Worm (Caenorhabditis elegans) whole organism, young adult: Measurements from ENCODE around the gene rbg-3.
A peak's percentile ranks its signal among the peaks of the same experiment; 100 is the strongest.

Experiments
- B0019.2 ChIP-seq: fragments of 200-800 bp; sonication (Bioruptor generic); conservative IDR thresholded peaks from 2 replicates; pipeline ENCODE4 v1.3.6; 2022; ENCODE audit warnings: missing genetic modification reagents, missing genetic modification characterization, missing compliant biosample characterization
- D2030.7 ChIP-seq: fragments of 200-800 bp; sonication (Bioruptor generic); IDR thresholded peaks from 2 replicates; pipeline ENCODE4 v1.3.6; 2022; ENCODE audit warnings: missing genetic modification reagents, missing genetic modification characterization, missing compliant biosample characterization
- F33H1.4 ChIP-seq: fragments of 200-800 bp; sonication (Bioruptor generic); IDR thresholded peaks from 2 replicates; pipeline ENCODE4 v1.3.6; 2022; ENCODE audit warnings: missing genetic modification reagents, missing genetic modification characterization, missing compliant biosample characterization
- F39B2.1 ChIP-seq: fragments of 200-800 bp; sonication (Bioruptor generic); IDR thresholded peaks from 2 replicates; pipeline ENCODE4 v1.3.6; 2022; ENCODE audit warnings: missing genetic modification reagents, missing genetic modification characterization, missing compliant biosample characterization
- F52B5.7 ChIP-seq: sonication (generic microtip); optimal IDR thresholded peaks from 2 replicates; lab custom pipeline; 2016; ENCODE audit warnings: mild to moderate bottlenecking, missing genetic modification characterization, missing compliant biosample characterization
- F57A8.1 ChIP-seq: fragments of 200-800 bp; sonication (Bioruptor generic); optimal IDR thresholded peaks from 2 replicates; lab custom pipeline; 2018; ENCODE audit warnings: mild to moderate bottlenecking, missing genetic modification characterization, moderate library complexity, missing compliant biosample characterization
- Y53F4B.3 ChIP-seq: fragments of 200-800 bp; sonication (Bioruptor generic); IDR thresholded peaks from 2 replicates; pipeline ENCODE4 v1.3.6; 2022; ENCODE audit warnings: missing genetic modification reagents, missing genetic modification characterization, missing compliant biosample characterization
- Y53G8AR.9 ChIP-seq: fragments of 200-800 bp; sonication (Bioruptor generic); conservative IDR thresholded peaks from 2 replicates; pipeline ENCODE4 v1.3.6; 2022; ENCODE audit warnings: missing genetic modification reagents, missing genetic modification characterization, missing compliant biosample characterization
- Y79H2A.3 ChIP-seq: fragments of 200-800 bp; sonication (Bioruptor generic); conservative IDR thresholded peaks from 2 replicates; pipeline ENCODE4 v1.3.6; 2022; ENCODE audit warnings: missing genetic modification reagents, missing genetic modification characterization, missing compliant biosample characterization
- Y95B8A.8 ChIP-seq: fragments of 200-800 bp; sonication (Bioruptor generic); IDR thresholded peaks from 2 replicates; pipeline ENCODE4 v1.3.6; 2022; ENCODE audit warnings: missing genetic modification reagents, missing genetic modification characterization, missing compliant biosample characterization
- akir-1 ChIP-seq: fragments of 200-800 bp; sonication (Bioruptor generic); optimal IDR thresholded peaks from 2 replicates; lab custom pipeline; 2018; ENCODE audit warnings: mild to moderate bottlenecking, missing genetic modification characterization, moderate library complexity, missing compliant biosample characterization
- aptf-2 ChIP-seq: fragments of 200-800 bp; sonication (Bioruptor generic); conservative IDR thresholded peaks from 2 replicates; pipeline ENCODE4 v1.3.6; 2022; ENCODE audit warnings: missing genetic modification reagents, missing genetic modification characterization, missing compliant biosample characterization
- attf-5 ChIP-seq: fragments of 200-800 bp; sonication (Bioruptor generic); optimal IDR thresholded peaks from 2 replicates; lab custom pipeline; 2018; ENCODE audit warnings: mild to moderate bottlenecking, missing genetic modification characterization, missing compliant biosample characterization
- cebp-2 ChIP-seq: fragments of 200-800 bp; sonication (Bioruptor generic); IDR thresholded peaks from 2 replicates; pipeline ENCODE4 v1.3.6; 2022; ENCODE audit warnings: missing genetic modification characterization, missing compliant biosample characterization
- ceh-100 ChIP-seq: fragments of 200-800 bp; sonication (Bioruptor generic); IDR thresholded peaks from 2 replicates; pipeline ENCODE4 v1.3.6; 2022; ENCODE audit warnings: missing genetic modification reagents, missing genetic modification characterization, missing compliant biosample characterization
- ceh-91 ChIP-seq: fragments of 200-800 bp; sonication (Bioruptor generic); IDR thresholded peaks from 2 replicates; pipeline ENCODE4 v1.3.6; 2022; ENCODE audit warnings: missing genetic modification reagents, missing genetic modification characterization, missing compliant biosample characterization
- die-1 ChIP-seq: sonication (generic microtip); optimal IDR thresholded peaks from 2 replicates; lab custom pipeline; 2016; ENCODE audit warnings: missing genotype, mild to moderate bottlenecking, missing genetic modification characterization, missing compliant biosample characterization
- efl-1 ChIP-seq: fragments of 150-350 bp; optimal IDR thresholded peaks from 2 replicates; lab custom pipeline; 2014; ENCODE audit warnings: missing biosample characterization, missing genetic modification reagents, missing genetic modification characterization
- egrh-3 ChIP-seq: fragments of 200-800 bp; sonication (Bioruptor generic); IDR thresholded peaks from 2 replicates; pipeline ENCODE4 v1.3.6; 2022; ENCODE audit warnings: missing genetic modification reagents, missing genetic modification characterization, missing compliant biosample characterization
- ets-4 ChIP-seq: fragments of 200-800 bp; sonication (Bioruptor generic); optimal IDR thresholded peaks from 2 replicates; lab custom pipeline; 2018; ENCODE audit warnings: mild to moderate bottlenecking, missing genetic modification characterization, missing compliant biosample characterization
- hmg-1.2 ChIP-seq: fragments of 200-800 bp; sonication (Bioruptor generic); IDR thresholded peaks from 2 replicates; pipeline ENCODE4 v1.3.6; 2022; ENCODE audit warnings: missing genetic modification reagents, missing genetic modification characterization, missing compliant biosample characterization
- hrde-1 ChIP-seq: sonication (generic microtip); optimal IDR thresholded peaks from 2 replicates; lab custom pipeline; 2016; ENCODE audit warnings: missing genetic modification characterization, mild to moderate bottlenecking, missing compliant biosample characterization, moderate library complexity, missing genotype, missing genetic modification reagents, borderline replicate concordance
- hsf-1 ChIP-seq: fragments of 200-800 bp; sonication (Bioruptor generic); IDR thresholded peaks from 2 replicates; pipeline ENCODE4 v1.3.6; 2022; ENCODE audit warnings: missing genetic modification reagents, missing genetic modification characterization, missing compliant biosample characterization
- lin-54 ChIP-seq: fragments of 200-800 bp; sonication (Bioruptor generic); optimal IDR thresholded peaks from 2 replicates; lab custom pipeline; 2018; ENCODE audit warnings: mild to moderate bottlenecking, missing genetic modification characterization, missing compliant biosample characterization
- lir-1 ChIP-seq: fragments of 200-800 bp; sonication (Bioruptor generic); conservative IDR thresholded peaks from 2 replicates; pipeline ENCODE4 v1.3.6; 2022; ENCODE audit warnings: missing genetic modification reagents, missing genetic modification characterization, missing compliant biosample characterization
- lsy-27 ChIP-seq: sonication (generic microtip); optimal IDR thresholded peaks from 2 replicates; lab custom pipeline; 2017; ENCODE audit warnings: missing genetic modification characterization, mild to moderate bottlenecking, missing compliant biosample characterization, antibody characterized with exemption, missing genotype, borderline replicate concordance; ENCODE audit not compliant: insufficient read depth
- madf-3 ChIP-seq: fragments of 200-800 bp; sonication (Bioruptor generic); IDR thresholded peaks from 2 replicates; pipeline ENCODE4 v1.3.6; 2022; ENCODE audit warnings: missing genetic modification reagents, missing genetic modification characterization, missing compliant biosample characterization
- madf-6 ChIP-seq: fragments of 200-800 bp; sonication (Bioruptor generic); IDR thresholded peaks from 2 replicates; pipeline ENCODE4 v1.3.6; 2022; ENCODE audit warnings: missing genetic modification reagents, missing genetic modification characterization, missing compliant biosample characterization
- madf-8 ChIP-seq: fragments of 200-800 bp; sonication (Bioruptor generic); conservative IDR thresholded peaks from 2 replicates; pipeline ENCODE4 v1.3.6; 2022; ENCODE audit warnings: missing genetic modification reagents, missing genetic modification characterization, missing compliant biosample characterization
- mcd-1 ChIP-seq: fragments of 200-800 bp; sonication (Bioruptor generic); IDR thresholded peaks from 2 replicates; pipeline ENCODE4 v1.3.6; 2022; ENCODE audit warnings: missing genetic modification reagents, missing genetic modification characterization, missing compliant biosample characterization
- pbrm-1 ChIP-seq: fragments of 200-800 bp; sonication (Bioruptor generic); IDR thresholded peaks from 2 replicates; pipeline ENCODE4 v1.3.6; 2022; ENCODE audit warnings: missing genetic modification reagents, missing genetic modification characterization, missing compliant biosample characterization
- rcor-1 ChIP-seq: fragments of 200-800 bp; sonication (Bioruptor generic); IDR thresholded peaks from 2 replicates; pipeline ENCODE4 v1.3.6; 2022; ENCODE audit warnings: missing genetic modification reagents, missing genetic modification characterization, missing compliant biosample characterization
- rec-8 ChIP-seq, 2 experiments: sonication (generic microtip); optimal IDR thresholded peaks; 2 replicates each; lab custom pipeline; 2016; ENCODE audit warnings: mild to moderate bottlenecking in 2 of 2, missing genetic modification characterization in 2 of 2, missing genetic modification reagents in 2 of 2, missing genotype in 2 of 2, missing biosample characterization in 1 of 2, missing compliant biosample characterization in 1 of 2, moderate library complexity in 1 of 2
- repo-1 ChIP-seq: sonication (generic microtip); optimal IDR thresholded peaks from 2 replicates; lab custom pipeline; 2017; ENCODE audit warnings: mild to moderate bottlenecking, missing genetic modification characterization, missing compliant biosample characterization
- sea-2 ChIP-seq: fragments of 200-800 bp; sonication (Bioruptor generic); IDR thresholded peaks from 2 replicates; pipeline ENCODE4 v1.3.6; 2022; ENCODE audit warnings: missing genetic modification characterization, missing compliant biosample characterization
- snpc-1.1 ChIP-seq: sonication (generic microtip); optimal IDR thresholded peaks from 2 replicates; lab custom pipeline; 2017; ENCODE audit warnings: missing genetic modification characterization, mild to moderate bottlenecking, missing compliant biosample characterization, antibody characterized with exemption, moderate library complexity, missing genotype, missing genetic modification reagents; ENCODE audit not compliant: insufficient read depth
- snpc-3.4 ChIP-seq: sonication (generic microtip); optimal IDR thresholded peaks from 2 replicates; lab custom pipeline; 2017; ENCODE audit warnings: missing genetic modification characterization, mild to moderate bottlenecking, missing compliant biosample characterization, antibody characterized with exemption, moderate library complexity, missing genotype, missing genetic modification reagents
- tbp1 ChIP-seq: fragments of 200-800 bp; sonication (Bioruptor generic); optimal IDR thresholded peaks from 2 replicates; lab custom pipeline; 2018; ENCODE audit warnings: mild to moderate bottlenecking, missing genetic modification characterization, missing compliant biosample characterization
- xnd-1 ChIP-seq: sonication (generic microtip); optimal IDR thresholded peaks from 2 replicates; lab custom pipeline; 2016; ENCODE audit warnings: missing genotype, missing genetic modification reagents, missing genetic modification characterization, missing compliant biosample characterization
- ztf-18 ChIP-seq: sonication (generic microtip); optimal IDR thresholded peaks from 2 replicates; lab custom pipeline; 2016; ENCODE audit warnings: missing genotype, mild to moderate bottlenecking, missing genetic modification characterization, missing compliant biosample characterization
- ztf-25 ChIP-seq: fragments of 200-800 bp; sonication (Bioruptor generic); IDR thresholded peaks from 2 replicates; pipeline ENCODE4 v1.3.6; 2022; ENCODE audit warnings: missing genetic modification reagents, missing genetic modification characterization, missing compliant biosample characterization
- ztf-6 ChIP-seq: fragments of 200-800 bp; sonication (Bioruptor generic); IDR thresholded peaks from 2 replicates; pipeline ENCODE4 v1.3.6; 2022; ENCODE audit warnings: missing genetic modification reagents, missing genetic modification characterization, missing compliant biosample characterization

The rbg-3 gene

DNA sequence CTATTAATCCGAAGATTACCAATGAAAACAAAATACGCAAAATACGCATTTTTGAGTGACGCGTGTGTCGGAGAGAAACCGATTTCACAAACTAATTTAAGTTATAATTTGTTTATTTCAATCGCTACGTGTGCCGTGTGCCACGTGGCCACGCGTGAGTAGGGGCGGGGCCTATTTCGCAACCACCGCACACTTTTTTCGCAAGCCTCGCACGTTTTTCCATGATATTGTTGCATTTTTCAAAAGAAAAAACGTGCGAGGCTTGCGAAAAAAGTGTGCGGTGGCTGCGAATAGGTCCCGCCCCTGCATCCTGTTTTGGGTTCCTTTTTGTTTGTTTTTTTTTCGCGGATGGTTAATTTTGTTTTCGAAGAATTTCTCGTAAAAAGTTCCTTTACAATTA lies 30.9 kb downstream of the rbg-3 start, which contains the start of gene enu-3.2:
TSS of gene enu-3.2 (minus strand) at position 105 of the 400 bp plus-strand sequence.
- peak; percentile 53 for TF ChIP-seq mcd-1 (GFP tag; lab: Robert Waterston, UW)
- TF ChIP-seq ceh-100 (GFP tag; lab: Robert Waterston, UW), result peak; percentile 20; the same call in 1 of the 2 replicates
- peak; percentile 64 for TF ChIP-seq F33H1.4 (GFP tag; lab: Robert Waterston, UW)
- 0 out of 2 replicates have a peak, but pooled peaks have one; percentile 33 for TF ChIP-seq aptf-2 (GFP tag; lab: Robert Waterston, UW)
- TF ChIP-seq hmg-1.2 (GFP tag; lab: Robert Waterston, UW), result peak; percentile 26; the same call in 1 of the 2 replicates
- TF ChIP-seq ceh-91 (GFP tag; lab: Robert Waterston, UW), result peak; percentile 27; the same call in 1 of the 2 replicates
- TF ChIP-seq pbrm-1 (GFP tag; lab: Robert Waterston, UW), result peak; percentile 70
- TF ChIP-seq xnd-1 (tag; lab: Kevin White, UChicago), result peak; percentile 40
- peak; percentile 33; the same call in 1 of the 2 replicates for TF ChIP-seq madf-8 (GFP tag; lab: Robert Waterston, UW)
- 0 out of 2 replicates have a peak, but pooled peaks have one; percentile 9 for TF ChIP-seq Y53G8AR.9 (GFP tag; lab: Robert Waterston, UW)
- peak; percentile 49; the same call in 1 of the 2 replicates for TF ChIP-seq madf-6 (GFP tag; lab: Robert Waterston, UW)
- peak; percentile 35; the same call in 1 of the 2 replicates for TF ChIP-seq rcor-1
- TF ChIP-seq D2030.7 (GFP tag; lab: Robert Waterston, UW), result peak; percentile 55

DNA sequence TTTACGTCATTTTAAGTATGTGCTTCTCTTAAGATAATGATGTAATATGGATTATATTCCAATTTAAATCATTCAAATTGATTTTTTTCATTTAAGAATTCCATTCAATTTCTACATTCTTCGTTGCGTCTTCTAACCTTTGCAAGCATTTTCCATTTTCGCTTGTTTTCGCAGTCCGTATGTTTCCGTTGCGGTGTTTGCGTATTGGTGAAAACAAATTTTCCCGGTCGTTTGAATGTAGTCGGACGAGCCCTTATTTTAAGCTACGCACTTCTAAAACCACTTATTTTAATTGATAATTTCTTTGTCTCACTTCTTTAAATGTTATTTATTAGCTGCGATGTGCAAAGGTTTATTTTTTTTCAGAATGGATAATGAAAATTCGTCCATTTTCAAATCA lies 31.5 kb downstream of the rbg-3 start, which contains the start of gene mel-28:
TSS of gene mel-28 (plus strand) at position 367 of the 400 bp plus-strand sequence.
- no peak for TF ChIP-seq sea-2 (GFP tag; lab: Robert Waterston, UW)
- peak; percentile 33 for TF ChIP-seq attf-5 (GFP tag; lab: Kevin White, UChicago)
- TF ChIP-seq Y79H2A.3 (GFP tag; lab: Robert Waterston, UW), result no peak
- no peak for TF ChIP-seq rec-8 (tag; optimal IDR thresholded peaks at IDR 0.05; lab: Kevin White, UChicago)

DNA sequence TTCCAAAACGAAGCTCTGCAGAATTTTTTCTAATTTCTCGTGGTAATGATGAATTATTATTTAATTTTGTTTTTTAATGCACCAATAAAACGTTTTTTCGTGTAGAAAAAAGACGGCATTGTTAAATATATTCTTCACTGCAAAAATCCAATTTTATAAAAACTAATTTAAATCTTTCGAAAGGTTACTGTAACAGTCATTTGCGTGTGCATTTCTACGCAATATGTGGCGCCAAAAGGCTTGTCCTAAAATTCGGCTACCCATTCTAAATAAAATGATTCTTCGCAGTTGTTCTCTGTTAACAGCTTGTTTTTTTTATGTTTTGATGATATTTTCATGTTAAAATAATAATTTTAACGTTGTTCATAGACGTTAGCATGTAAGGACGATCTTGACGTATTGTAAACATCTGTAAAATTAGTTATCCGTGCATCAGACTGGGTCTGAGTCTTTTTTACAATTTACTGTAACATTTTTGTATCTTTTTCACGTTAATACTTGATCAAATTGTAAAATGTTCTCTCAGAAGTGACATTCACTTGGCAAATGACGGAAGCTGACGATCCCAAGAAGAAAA lies 38.4 kb downstream of the rbg-3 start, which contains the start of gene mip-1:
TSS of gene mip-1 (plus strand) at position 527 of the 577 bp plus-strand sequence.
- TF ChIP-seq Y53F4B.3 (GFP tag; lab: Robert Waterston, UW) (no peak), snpc-1.1 (tag; lab: Kevin White, UChicago) (no peak), hrde-1 (tag; lab: Kevin White, UChicago) (no peak), madf-8 (GFP tag; lab: Robert Waterston, UW) (peak; percentile 73), pbrm-1 (GFP tag; lab: Robert Waterston, UW) (no peak), hsf-1 (GFP tag; lab: Robert Waterston, UW) (no peak), F57A8.1 (GFP tag; lab: Kevin White, UChicago) (no peak), akir-1 (GFP tag; lab: Kevin White, UChicago) (no peak), repo-1 (tag; lab: Kevin White, UChicago) (no peak), B0019.2 (GFP tag; lab: Robert Waterston, UW) (no peak), ets-4 (GFP tag; lab: Kevin White, UChicago) (no peak), ztf-18 (tag; lab: Kevin White, UChicago) (peak; percentile 10), efl-1 (GFP tag; lab: Kevin White, UChicago) (peak; percentile 87), snpc-3.4 (tag; lab: Kevin White, UChicago) (peak; percentile 65), egrh-3 (GFP tag; lab: Robert Waterston, UW) (no peak), F39B2.1 (GFP tag; lab: Robert Waterston, UW) (no peak), lir-1 (GFP tag; lab: Robert Waterston, UW) (no peak), lin-54 (GFP tag; lab: Kevin White, UChicago) (peak; percentile 84), Y95B8A.8 (no peak), ztf-6 (GFP tag; lab: Robert Waterston, UW) (no peak), F52B5.7 (tag; lab: Kevin White, UChicago) (no peak), ztf-25 (GFP tag; lab: Robert Waterston, UW) (no peak), die-1 (tag; lab: Kevin White, UChicago) (no peak), Y53G8AR.9 (GFP tag; lab: Robert Waterston, UW) (no peak), madf-6 (GFP tag; lab: Robert Waterston, UW) (peak; percentile 88), lsy-27 (no peak), tbp1 (no peak), sea-2 (GFP tag; lab: Robert Waterston, UW) (no peak), cebp-2 (GFP tag; lab: Robert Waterston, UW) (no peak), madf-3 (GFP tag; lab: Robert Waterston, UW) (no peak)
